Fruit fly (Drosophila melanogaster): ENCODE results near the gene hiro.

dm6 chr3L:684749-685440 lies 2.9 kb downstream of the hiro start:
- no peak for TF ChIP-seq Sin3A (optimal IDR thresholded peaks at IDR 0.05)
- TF ChIP-seq insv (optimal IDR thresholded peaks at IDR 0.05), result no peak
- no peak for TF ChIP-seq psq (optimal IDR thresholded peaks at IDR 0.05)
- TF ChIP-seq Myc (optimal IDR thresholded peaks at IDR 0.05), result no peak
- TF ChIP-seq ttk (optimal IDR thresholded peaks at IDR 0.05), result no peak
- no peak for TF ChIP-seq h (optimal IDR thresholded peaks at IDR 0.05)
